Fruit fly (Drosophila melanogaster) whole organism, adult: ENCODE results near the gene CG31161.
A peak's percentile ranks its signal among the peaks of the same experiment; 100 is the strongest.

ENCODE experiments used
- CG11617 ChIP-seq: fragments of 200-800 bp; sonication (Bioruptor generic); optimal IDR thresholded peaks from 2 replicates; lab custom pipeline; 2017; ENCODE audit warnings: mild to moderate bottlenecking, missing biosample characterization, missing genetic modification reagents, missing genetic modification characterization
- CG12768 ChIP-seq: fragments of 200-800 bp; sonication (Bioruptor generic); optimal IDR thresholded peaks from 2 replicates; lab custom pipeline; 2017; ENCODE audit warnings: missing biosample characterization, missing genetic modification characterization, mild to moderate bottlenecking, moderate library complexity, missing genetic modification reagents
- CG14711 ChIP-seq: fragments of 200-800 bp; sonication (Bioruptor generic); optimal IDR thresholded peaks from 2 replicates; lab custom pipeline; 2018; ENCODE audit warnings: missing biosample characterization, mild to moderate bottlenecking, missing genetic modification characterization, moderate library complexity
- CG1620 ChIP-seq: fragments of 200-800 bp; sonication (Bioruptor generic); optimal IDR thresholded peaks from 2 replicates; lab custom pipeline; 2016; ENCODE audit warnings: missing biosample characterization, missing genetic modification characterization
- CG33017 ChIP-seq: fragments of 200-800 bp; sonication (Bioruptor generic); optimal IDR thresholded peaks from 2 replicates; lab custom pipeline; 2018; ENCODE audit warnings: missing biosample characterization, mild to moderate bottlenecking, missing genetic modification characterization, moderate library complexity
- CG5204 ChIP-seq: fragments of 200-800 bp; sonication (Bioruptor generic); optimal IDR thresholded peaks from 2 replicates; lab custom pipeline; 2016; ENCODE audit warnings: missing biosample characterization, missing genetic modification characterization
- CG7045 ChIP-seq: fragments of 200-800 bp; sonication (Bioruptor generic); optimal IDR thresholded peaks from 2 replicates; lab custom pipeline; 2017; ENCODE audit warnings: missing biosample characterization, mild to moderate bottlenecking, missing genetic modification characterization
- CG7101 ChIP-seq: fragments of 200-800 bp; sonication (Bioruptor generic); optimal IDR thresholded peaks from 2 replicates; lab custom pipeline; 2018; ENCODE audit warnings: missing biosample characterization, mild to moderate bottlenecking, missing genetic modification characterization, moderate library complexity
- Clk ChIP-seq: fragments of 200-800 bp; sonication (Bioruptor generic); optimal IDR thresholded peaks from 2 replicates; lab custom pipeline; 2017; ENCODE audit warnings: missing biosample characterization, missing genetic modification characterization
- Crg-1 ChIP-seq: fragments of 200-800 bp; sonication (Bioruptor generic); optimal IDR thresholded peaks from 2 replicates; lab custom pipeline; 2016; ENCODE audit warnings: missing biosample characterization, missing genetic modification characterization
- Hr96 ChIP-seq: fragments of 200-800 bp; sonication (Bioruptor generic); optimal IDR thresholded peaks from 2 replicates; lab custom pipeline; 2016; ENCODE audit warnings: missing biosample characterization, missing genetic modification characterization
- Mnt ChIP-seq: fragments of 200-800 bp; sonication (Bioruptor generic); optimal IDR thresholded peaks from 2 replicates; lab custom pipeline; 2016; ENCODE audit warnings: missing biosample characterization, mild to moderate bottlenecking, missing genetic modification characterization
- bab1 ChIP-seq: fragments of 200-800 bp; sonication (Bioruptor generic); optimal IDR thresholded peaks from 3 replicates; lab custom pipeline; 2019; ENCODE audit warnings: missing biosample characterization, mild to moderate bottlenecking, missing genetic modification characterization, moderate library complexity
- cic ChIP-seq: fragments of 200-800 bp; sonication (Bioruptor generic); optimal IDR thresholded peaks from 2 replicates; lab custom pipeline; 2017; ENCODE audit warnings: missing biosample characterization, mild to moderate bottlenecking, missing genetic modification characterization, moderate library complexity
- cnc ChIP-seq, 2 experiments: fragments of >200 bp; optimal IDR thresholded peaks; 2 replicates each; lab custom pipeline; 2017
- kay ChIP-seq: fragments of 200-800 bp; sonication (Bioruptor generic); peaks from one replicate; lab custom pipeline; 2016; ENCODE audit warnings: missing biosample characterization, missing genetic modification characterization, borderline replicate concordance
- ovo ChIP-seq: fragments of 200-800 bp; sonication (Bioruptor generic); optimal IDR thresholded peaks from 2 replicates; lab custom pipeline; 2016; ENCODE audit warnings: missing biosample characterization, missing genetic modification characterization
- pad ChIP-seq: fragments of 200-800 bp; sonication (Bioruptor generic); optimal IDR thresholded peaks from 3 replicates; lab custom pipeline; 2017; ENCODE audit warnings: missing biosample characterization, missing genetic modification characterization, mild to moderate bottlenecking, moderate library complexity, missing genetic modification reagents
- tj ChIP-seq: fragments of 200-800 bp; sonication (Bioruptor generic); optimal IDR thresholded peaks from 3 replicates; lab custom pipeline; 2017; ENCODE audit warnings: missing biosample characterization, mild to moderate bottlenecking, missing genetic modification characterization, moderate library complexity
- toe ChIP-seq: fragments of 200-800 bp; sonication (Bioruptor generic); optimal IDR thresholded peaks from 2 replicates; lab custom pipeline; 2016; ENCODE audit warnings: missing biosample characterization, missing genetic modification characterization

The CG31161 gene

DNA sequence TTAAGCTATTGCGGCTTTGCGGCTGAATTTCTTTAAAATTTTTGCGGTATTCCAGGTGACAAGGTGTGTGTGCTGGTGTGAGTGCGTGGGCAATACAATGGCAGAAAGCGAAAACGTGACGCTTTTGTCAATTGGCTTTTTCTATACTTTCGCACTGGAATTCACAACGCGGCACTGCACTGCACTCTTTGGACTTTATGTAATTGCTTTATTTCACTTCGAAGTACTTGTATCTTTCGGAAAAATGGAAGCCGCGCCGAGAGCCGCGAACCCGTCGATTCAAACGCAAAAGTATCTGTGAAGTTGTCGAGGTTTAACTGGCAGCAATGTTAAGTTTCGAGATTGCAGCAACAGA is 10.0 kb downstream of the CG31161 start:
- TF ChIP-seq CG12768 (GFP tag; lab: Kevin White, UChicago) (peak; percentile 38), Clk (GFP tag; lab: Kevin White, UChicago) (no peak)

- TF ChIP-seq Mnt = peak; percentile 38
- peak; percentile 48 for TF ChIP-seq tj (GFP tag; lab: Kevin White, UChicago)
- peak; percentile 75 for TF ChIP-seq CG12768 (GFP tag; lab: Kevin White, UChicago)
- no peak for TF ChIP-seq Crg-1 (GFP tag; lab: Kevin White, UChicago)
- TF ChIP-seq pad (GFP tag; lab: Kevin White, UChicago) = peak; percentile 77
- TF ChIP-seq CG11617 (GFP tag; lab: Kevin White, UChicago) = peak; percentile 51
- no peak for TF ChIP-seq Hr96 (GFP tag; lab: Kevin White, UChicago)
- TF ChIP-seq cnc (optimal IDR thresholded peaks at IDR 0.05; lab: Kevin White, UChicago) = no peak
- TF ChIP-seq CG14711 (tag; lab: Kevin White, UChicago) = peak; percentile 3
- peak; percentile 98 for TF ChIP-seq cic (GFP tag; lab: Kevin White, UChicago)
- TF ChIP-seq bab1 (GFP tag; lab: Kevin White, UChicago) = no peak
- TF ChIP-seq kay (GFP tag; lab: Kevin White, UChicago) = peak; percentile 98
- TF ChIP-seq CG7045 = peak; percentile 64
- TF ChIP-seq CG7101 (tag; lab: Kevin White, UChicago) = peak; percentile 26
Measured at dm6 chr3R:22626842-22627392, 10.6 kb downstream of the CG31161 start.

- TF ChIP-seq CG12768 (GFP tag; lab: Kevin White, UChicago) (no peak), Mnt (no peak), toe (GFP tag; lab: Kevin White, UChicago) (no peak), bab1 (GFP tag; lab: Kevin White, UChicago) (no peak), Clk (GFP tag; lab: Kevin White, UChicago) (no peak), Crg-1 (GFP tag; lab: Kevin White, UChicago) (no peak), CG14711 (tag; lab: Kevin White, UChicago) (no peak), ovo (GFP tag; lab: Kevin White, UChicago) (no peak), kay (GFP tag; lab: Kevin White, UChicago) (no peak), CG1620 (no peak), tj (GFP tag; lab: Kevin White, UChicago) (no peak), CG7045 (no peak), CG11617 (GFP tag; lab: Kevin White, UChicago) (no peak), CG5204 (GFP tag; lab: Kevin White, UChicago) (no peak), CG33017 (no peak), cic (GFP tag; lab: Kevin White, UChicago) (no peak), Hr96 (GFP tag; lab: Kevin White, UChicago) (no peak), CG7101 (tag; lab: Kevin White, UChicago) (no peak), pad (GFP tag; lab: Kevin White, UChicago) (no peak), cnc (optimal IDR thresholded peaks at IDR 0.05; lab: Kevin White, UChicago) (no peak)
Measured at dm6 chr3R:22627936-22628513, 11.7 kb downstream of the CG31161 start.

dm6 chr3R:22629174-22629573 is 12.9 kb downstream of the CG31161 start:
- TF ChIP-seq tj (GFP tag; lab: Kevin White, UChicago) (no peak), CG1620 (no peak), CG12768 (GFP tag; lab: Kevin White, UChicago) (no peak), ovo (GFP tag; lab: Kevin White, UChicago) (no peak), kay (GFP tag; lab: Kevin White, UChicago) (no peak), bab1 (GFP tag; lab: Kevin White, UChicago) (no peak), CG14711 (tag; lab: Kevin White, UChicago) (no peak), CG11617 (GFP tag; lab: Kevin White, UChicago) (no peak), pad (GFP tag; lab: Kevin White, UChicago) (no peak), Clk (GFP tag; lab: Kevin White, UChicago) (no peak), CG7045 (no peak), CG7101 (tag; lab: Kevin White, UChicago) (no peak), CG5204 (GFP tag; lab: Kevin White, UChicago) (no peak)

DNA sequence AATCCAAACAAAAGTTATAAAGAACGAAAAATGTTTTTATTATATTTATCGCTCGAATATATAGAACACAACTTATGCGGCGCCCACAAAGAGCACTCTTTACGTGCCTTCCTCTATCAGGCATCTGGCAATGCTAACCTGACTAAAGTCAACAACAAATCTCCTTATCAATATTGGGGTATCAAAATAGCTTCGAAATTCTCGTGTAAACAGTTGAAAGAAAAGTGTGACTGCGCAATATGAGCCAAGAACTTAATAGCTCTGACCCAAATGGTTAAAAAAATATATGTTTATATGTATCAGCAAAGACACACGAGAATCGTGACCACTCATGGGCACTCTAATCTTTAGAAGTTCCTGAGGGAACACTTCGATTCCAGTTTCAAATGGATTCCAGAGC is 14.8 kb downstream of the CG31161 start:
- TF ChIP-seq CG7101 (tag; lab: Kevin White, UChicago) (no peak), cic (GFP tag; lab: Kevin White, UChicago) (no peak), cnc (optimal IDR thresholded peaks at IDR 0.05; lab: Kevin White, UChicago) (no peak), pad (GFP tag; lab: Kevin White, UChicago) (no peak), Clk (GFP tag; lab: Kevin White, UChicago) (no peak), Crg-1 (GFP tag; lab: Kevin White, UChicago) (no peak), kay (GFP tag; lab: Kevin White, UChicago) (no peak), toe (GFP tag; lab: Kevin White, UChicago) (no peak), Hr96 (GFP tag; lab: Kevin White, UChicago) (no peak), CG12768 (GFP tag; lab: Kevin White, UChicago) (no peak), bab1 (GFP tag; lab: Kevin White, UChicago) (no peak), CG7045 (no peak), CG14711 (tag; lab: Kevin White, UChicago) (no peak), Mnt (no peak), tj (GFP tag; lab: Kevin White, UChicago) (no peak), CG1620 (no peak), CG11617 (GFP tag; lab: Kevin White, UChicago) (no peak)

dm6 chr3R:22632181-22632580 is 15.9 kb downstream of the CG31161 start:
- TF ChIP-seq tj (GFP tag; lab: Kevin White, UChicago) (no peak), bab1 (GFP tag; lab: Kevin White, UChicago) (no peak), cic (GFP tag; lab: Kevin White, UChicago) (no peak), cnc (optimal IDR thresholded peaks at IDR 0.05; lab: Kevin White, UChicago) (no peak), Mnt (no peak), CG33017 (no peak), ovo (GFP tag; lab: Kevin White, UChicago) (no peak), Clk (GFP tag; lab: Kevin White, UChicago) (no peak), CG7045 (no peak), toe (GFP tag; lab: Kevin White, UChicago) (no peak), CG12768 (GFP tag; lab: Kevin White, UChicago) (no peak), CG5204 (GFP tag; lab: Kevin White, UChicago) (no peak), pad (GFP tag; lab: Kevin White, UChicago) (no peak), Hr96 (GFP tag; lab: Kevin White, UChicago) (no peak), CG14711 (tag; lab: Kevin White, UChicago) (no peak), kay (GFP tag; lab: Kevin White, UChicago) (no peak)
